Fruit fly (Drosophila melanogaster) whole organism: ENCODE data around the gene MtnE.

ENCODE experiments used
- CG8478 ChIP-seq: fragments of >200 bp; optimal IDR thresholded peaks from 2 replicates; lab custom pipeline; 2018; ENCODE audit warnings: inconsistent platforms
- Dll ChIP-seq: fragments of >200 bp; optimal IDR thresholded peaks from 2 replicates; lab custom pipeline; 2017
- EcR ChIP-seq, 2 experiments: fragments of >200 bp; optimal IDR thresholded peaks; 2 replicates each; lab custom pipeline; 2017; ENCODE audit warnings: missing biosample characterization in 2 of 2, missing genetic modification characterization in 2 of 2, missing genetic modification reagents in 2 of 2
- pan ChIP-seq: fragments of >200 bp; optimal IDR thresholded peaks from 2 replicates; lab custom pipeline; 2017
- psq ChIP-seq: fragments of >200 bp; optimal IDR thresholded peaks from 2 replicates; lab custom pipeline; 2017
- usp ChIP-seq: fragments of >200 bp; optimal IDR thresholded peaks from 2 replicates; lab custom pipeline; 2017; ENCODE audit warnings: missing biosample characterization, missing genetic modification characterization, mixed read lengths

Gene MtnE

dm6 chr3R:20504488-20504887, 30.0 kb downstream of the MtnE start, which contains the start of gene Or92a:
TSS of gene Or92a (plus strand) at chr3R:20504788.
- no peak for TF ChIP-seq pan (lab: Kevin White, UChicago)
- no peak for TF ChIP-seq usp
- TF ChIP-seq EcR (GFP tag; optimal IDR thresholded peaks at IDR 0.05; lab: Kevin White, UChicago): no peak
- no peak for TF ChIP-seq CG8478 (lab: Kevin White, UChicago)
- no peak for TF ChIP-seq psq (lab: Kevin White, UChicago)
- no peak for TF ChIP-seq Dll (lab: Kevin White, UChicago)

dm6 chr3R:20503646-20504045, 30.9 kb downstream of the MtnE start, which contains the start of gene MtnB:
TSS of gene MtnB (minus strand) at chr3R:20503746.
- TF ChIP-seq usp (no peak), pan (lab: Kevin White, UChicago) (no peak), EcR (GFP tag; optimal IDR thresholded peaks at IDR 0.05; lab: Kevin White, UChicago) (no peak), Dll (lab: Kevin White, UChicago) (no peak), psq (lab: Kevin White, UChicago) (no peak), CG8478 (lab: Kevin White, UChicago) (no peak)

dm6 chr3R:20501910-20502309, 32.6 kb downstream of the MtnE start, which contains the start of gene CG46441:
TSS of gene CG46441 (minus strand) at chr3R:20502010.
- TF ChIP-seq usp: no peak
- no peak for TF ChIP-seq CG8478 (lab: Kevin White, UChicago)
- no peak for TF ChIP-seq pan (lab: Kevin White, UChicago)
- no peak for TF ChIP-seq psq (lab: Kevin White, UChicago)
- no peak for TF ChIP-seq Dll (lab: Kevin White, UChicago)
- TF ChIP-seq EcR (GFP tag; optimal IDR thresholded peaks at IDR 0.05; lab: Kevin White, UChicago): no peak

dm6 chr3R:20501327-20501726, 33.2 kb downstream of the MtnE start, which contains the start of gene Dic2:
TSS of gene Dic2 (minus strand) at chr3R:20501427.
- no peak for TF ChIP-seq psq (lab: Kevin White, UChicago)
- no peak for TF ChIP-seq Dll (lab: Kevin White, UChicago)
- no peak for TF ChIP-seq EcR (GFP tag; optimal IDR thresholded peaks at IDR 0.05; lab: Kevin White, UChicago)
- no peak for TF ChIP-seq pan (lab: Kevin White, UChicago)
- no peak for TF ChIP-seq usp
- TF ChIP-seq CG8478 (lab: Kevin White, UChicago): no peak

dm6 chr3R:20484441-20484840, 50.1 kb downstream of the MtnE start, which contains the start of gene Gfrl:
TSS of gene Gfrl (minus strand) at chr3R:20484588.
- no peak for TF ChIP-seq psq (lab: Kevin White, UChicago)
- no peak for TF ChIP-seq usp
- no peak for TF ChIP-seq CG8478 (lab: Kevin White, UChicago)
- TF ChIP-seq Dll (lab: Kevin White, UChicago): no peak
- TF ChIP-seq pan (lab: Kevin White, UChicago): no peak
- TF ChIP-seq EcR (GFP tag; optimal IDR thresholded peaks at IDR 0.05; lab: Kevin White, UChicago): no peak
